Worm (Caenorhabditis elegans) whole organism, mixed stage, embryonic: ENCODE results near the gene B0252.5.

Experiments
- M03D4.4 ChIP-seq: sonication (generic microtip); optimal IDR thresholded peaks from 2 replicates; lab custom pipeline; 2017; ENCODE audit warnings: mild to moderate bottlenecking, missing genetic modification characterization, missing compliant biosample characterization
- bed-3 ChIP-seq: fragments of 200-800 bp; sonication (Bioruptor generic); optimal IDR thresholded peaks from 3 replicates; lab custom pipeline; 2018; ENCODE audit warnings: mild to moderate bottlenecking, missing genetic modification characterization, moderate library complexity, missing compliant biosample characterization
- blmp-1 ChIP-seq: fragments of 150-350 bp; optimal IDR thresholded peaks from 2 replicates; lab custom pipeline; 2014; ENCODE audit warnings: missing biosample characterization, missing genetic modification characterization
- ceh-39 ChIP-seq: fragments of 150-350 bp; optimal IDR thresholded peaks from 2 replicates; lab custom pipeline; 2014; ENCODE audit warnings: missing biosample characterization, missing genetic modification characterization
- ceh-83 ChIP-seq: fragments of 200-800 bp; sonication (Bioruptor generic); optimal IDR thresholded peaks from 2 replicates; lab custom pipeline; 2018; ENCODE audit warnings: mild to moderate bottlenecking, missing genetic modification characterization, missing compliant biosample characterization
- ces-1 ChIP-seq: fragments of 150-350 bp; optimal IDR thresholded peaks from 2 replicates; lab custom pipeline; 2014; ENCODE audit warnings: missing biosample characterization, missing genetic modification reagents, missing genetic modification characterization
- cnd-1 ChIP-seq: fragments of 200-800 bp; sonication (Bioruptor generic); optimal IDR thresholded peaks from 2 replicates; lab custom pipeline; 2018; ENCODE audit warnings: mild to moderate bottlenecking, missing genetic modification characterization, missing compliant biosample characterization
- drap-1 ChIP-seq: fragments of 200-800 bp; sonication (Bioruptor generic); optimal IDR thresholded peaks from 3 replicates; lab custom pipeline; 2018; ENCODE audit warnings: mild to moderate bottlenecking, missing genetic modification characterization, missing compliant biosample characterization
- elt-3 ChIP-seq: fragments of 150-350 bp; optimal IDR thresholded peaks from 2 replicates; lab custom pipeline; 2014; ENCODE audit warnings: missing biosample characterization, missing genetic modification characterization
- flh-1 ChIP-seq: fragments of 200-800 bp; sonication (Bioruptor generic); optimal IDR thresholded peaks from 2 replicates; lab custom pipeline; 2018; ENCODE audit warnings: mild to moderate bottlenecking, missing genetic modification characterization, moderate library complexity, missing compliant biosample characterization
- ham-2 ChIP-seq: fragments of 200-800 bp; sonication (Bioruptor generic); optimal IDR thresholded peaks from 2 replicates; lab custom pipeline; 2018; ENCODE audit warnings: mild to moderate bottlenecking, missing genetic modification characterization, missing compliant biosample characterization
- hlh-1 ChIP-seq: fragments of 150-350 bp; optimal IDR thresholded peaks from 2 replicates; lab custom pipeline; 2014; ENCODE audit warnings: missing biosample characterization, missing genetic modification reagents, missing genetic modification characterization
- lin-13 ChIP-seq: fragments of 150-350 bp; optimal IDR thresholded peaks from 2 replicates; lab custom pipeline; 2014; ENCODE audit warnings: missing biosample characterization, missing genetic modification characterization
- lin-32 ChIP-seq: fragments of 200-800 bp; sonication (Bioruptor generic); optimal IDR thresholded peaks from 2 replicates; lab custom pipeline; 2018; ENCODE audit warnings: mild to moderate bottlenecking, missing genetic modification characterization, missing compliant biosample characterization
- lsy-2 ChIP-seq: fragments of 150-350 bp; optimal IDR thresholded peaks from 2 replicates; lab custom pipeline; 2014; ENCODE audit warnings: missing biosample characterization, missing genetic modification characterization
- mab-5 ChIP-seq: fragments of 150-350 bp; optimal IDR thresholded peaks from 2 replicates; lab custom pipeline; 2014; ENCODE audit warnings: missing biosample characterization, missing genetic modification characterization
- mep-1 ChIP-seq: fragments of 150-350 bp; optimal IDR thresholded peaks from 2 replicates; lab custom pipeline; 2017; ENCODE audit warnings: missing biosample characterization, missing genetic modification reagents, missing genetic modification characterization, inconsistent platforms
- mls-2 ChIP-seq: sonication (generic microtip); optimal IDR thresholded peaks from 2 replicates; lab custom pipeline; 2016; ENCODE audit warnings: mild to moderate bottlenecking, missing genetic modification characterization, moderate library complexity, missing compliant biosample characterization
- nhr-12 ChIP-seq: fragments of 150-350 bp; optimal IDR thresholded peaks from 2 replicates; lab custom pipeline; 2014; ENCODE audit warnings: missing biosample characterization, missing genetic modification characterization
- nhr-2 ChIP-seq: fragments of 150-350 bp; optimal IDR thresholded peaks from 2 replicates; lab custom pipeline; 2014; ENCODE audit warnings: missing biosample characterization, missing genetic modification characterization
- nhr-237 ChIP-seq: fragments of 150-350 bp; optimal IDR thresholded peaks from 2 replicates; lab custom pipeline; 2014; ENCODE audit warnings: missing biosample characterization, missing genetic modification characterization
- nhr-28 ChIP-seq: fragments of 150-350 bp; optimal IDR thresholded peaks from 2 replicates; lab custom pipeline; 2014; ENCODE audit warnings: missing biosample characterization, missing genetic modification characterization
- pha-4 ChIP-seq: fragments of 150-350 bp; optimal IDR thresholded peaks from 2 replicates; lab custom pipeline; 2018; ENCODE audit warnings: missing biosample characterization, missing genetic modification reagents, missing genetic modification characterization
- sem-2 ChIP-seq: fragments of 200-800 bp; sonication (Bioruptor generic); optimal IDR thresholded peaks from 2 replicates; lab custom pipeline; 2018; ENCODE audit warnings: mild to moderate bottlenecking, missing genetic modification characterization, missing compliant biosample characterization
- snpc-4 ChIP-seq: fragments of 150-350 bp; optimal IDR thresholded peaks from 2 replicates; lab custom pipeline; 2014; ENCODE audit warnings: missing biosample characterization, missing genetic modification characterization
- sptf-1 ChIP-seq: sonication (generic microtip); optimal IDR thresholded peaks from 2 replicates; lab custom pipeline; 2017; ENCODE audit warnings: mild to moderate bottlenecking, missing genetic modification characterization, moderate library complexity, missing compliant biosample characterization
- tbx-8 ChIP-seq: fragments of 200-800 bp; sonication (Bioruptor generic); optimal IDR thresholded peaks from 2 replicates; lab custom pipeline; 2018; ENCODE audit warnings: mild to moderate bottlenecking, missing genetic modification characterization, moderate library complexity, missing compliant biosample characterization
- unc-120 ChIP-seq: sonication (generic microtip); optimal IDR thresholded peaks from 2 replicates; lab custom pipeline; 2017; ENCODE audit warnings: missing genetic modification characterization, missing compliant biosample characterization; ENCODE audit not compliant: poor library complexity, severe bottlenecking
- unc-62 ChIP-seq: fragments of 150-350 bp; optimal IDR thresholded peaks from 2 replicates; lab custom pipeline; 2014; ENCODE audit warnings: missing biosample characterization, missing genetic modification reagents, missing genetic modification characterization
- ztf-11 ChIP-seq: fragments of 150-350 bp; optimal IDR thresholded peaks from 2 replicates; lab custom pipeline; 2014; ENCODE audit warnings: missing biosample characterization, missing genetic modification characterization

The B0252.5 gene

DNA sequence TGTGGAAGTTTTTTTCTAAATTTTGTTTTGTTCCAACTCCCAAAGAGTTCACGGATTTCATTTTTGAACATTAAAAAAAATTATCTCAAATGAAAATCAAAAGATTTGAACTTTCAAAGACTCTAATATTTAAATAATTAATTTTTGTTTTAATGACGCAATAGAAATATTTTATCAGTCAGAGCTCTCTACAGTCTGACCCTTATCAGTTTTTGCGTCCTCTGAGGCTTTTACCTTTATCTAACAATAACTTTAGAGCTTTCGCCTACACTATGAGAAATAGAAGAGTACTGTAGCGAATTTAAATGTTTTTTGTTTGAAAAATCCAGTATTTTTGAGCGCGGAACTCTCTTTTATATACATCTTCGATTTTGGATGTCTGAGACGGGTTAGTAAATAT lies at the start of gene B0252.5:
B0252.5 (minus strand) TSS at position 17 of the 400 bp plus-strand sequence.
- no peak for TF ChIP-seq blmp-1 (tag; lab: Kevin White, UChicago)
- no peak for TF ChIP-seq ces-1 (GFP tag; lab: Kevin White, UChicago)
- no peak for TF ChIP-seq snpc-4 (tag; lab: Kevin White, UChicago)
- no peak for TF ChIP-seq ceh-39 (tag; lab: Kevin White, UChicago)
- TF ChIP-seq M03D4.4 (tag; lab: Kevin White, UChicago): no peak
- TF ChIP-seq bed-3 (GFP tag; lab: Kevin White, UChicago): no peak
- TF ChIP-seq unc-62: no peak
- TF ChIP-seq mep-1 (tag; lab: Kevin White, UChicago): no peak
- TF ChIP-seq mab-5 (tag; lab: Kevin White, UChicago): no peak
- no peak for TF ChIP-seq mls-2 (tag; lab: Kevin White, UChicago)
- no peak for TF ChIP-seq nhr-237
- TF ChIP-seq nhr-28 (tag; lab: Kevin White, UChicago): no peak
- TF ChIP-seq nhr-2 (tag; lab: Kevin White, UChicago): no peak
- TF ChIP-seq hlh-1 (tag; lab: Kevin White, UChicago): no peak
- no peak for TF ChIP-seq ztf-11 (tag; lab: Kevin White, UChicago)
- no peak for TF ChIP-seq lin-32 (GFP tag; lab: Kevin White, UChicago)

- TF ChIP-seq mep-1 (tag; lab: Kevin White, UChicago): peak; percentile 6
- peak; percentile 82 for TF ChIP-seq cnd-1 (tag; lab: Kevin White, UChicago)
- no peak for TF ChIP-seq elt-3 (tag; lab: Kevin White, UChicago)
- TF ChIP-seq ceh-83 (GFP tag; lab: Kevin White, UChicago): peak; percentile 80
- TF ChIP-seq hlh-1 (tag; lab: Kevin White, UChicago): peak; percentile 46
- TF ChIP-seq unc-120 (tag; lab: Kevin White, UChicago): peak; percentile 53
- TF ChIP-seq tbx-8 (GFP tag; lab: Kevin White, UChicago): peak; percentile 43
- peak; percentile 5 for TF ChIP-seq unc-62
- no peak for TF ChIP-seq nhr-12 (tag; lab: Kevin White, UChicago)
- peak; percentile 69 for TF ChIP-seq ceh-39 (tag; lab: Kevin White, UChicago)
- no peak for TF ChIP-seq snpc-4 (tag; lab: Kevin White, UChicago)
- peak; percentile 65 for TF ChIP-seq M03D4.4 (tag; lab: Kevin White, UChicago)
- TF ChIP-seq mls-2 (tag; lab: Kevin White, UChicago): peak; percentile 31
- TF ChIP-seq pha-4: peak; percentile 39
- peak; percentile 63 for TF ChIP-seq drap-1
- peak; percentile 66 for TF ChIP-seq ham-2
- TF ChIP-seq lin-13 (tag; lab: Kevin White, UChicago): peak; percentile 72
- no peak for TF ChIP-seq nhr-28 (tag; lab: Kevin White, UChicago)
- peak; percentile 27 for TF ChIP-seq flh-1 (GFP tag; lab: Kevin White, UChicago)
- TF ChIP-seq ces-1 (GFP tag; lab: Kevin White, UChicago): peak; percentile 2
- peak; percentile 22 for TF ChIP-seq lsy-2 (tag; lab: Kevin White, UChicago)
- peak; percentile 42 for TF ChIP-seq lin-32 (GFP tag; lab: Kevin White, UChicago)
- TF ChIP-seq nhr-237: no peak
- TF ChIP-seq sptf-1 (tag; lab: Kevin White, UChicago): peak; percentile 65
- no peak for TF ChIP-seq ztf-11 (tag; lab: Kevin White, UChicago)
- peak; percentile 55 for TF ChIP-seq sem-2 (GFP tag; lab: Kevin White, UChicago)
These were observed 49.6 kb upstream of the B0252.5 start for ce11 chrII:6968191-6968675.

ce11 chrII:6967618-6968017 lies 48.9 kb upstream of the B0252.5 start, which contains the start of gene eif-2Bgamma:
Gene eif-2Bgamma (minus strand): TSS chrII:6967648.
- no peak for TF ChIP-seq lin-13 (tag; lab: Kevin White, UChicago)
- TF ChIP-seq ztf-11 (tag; lab: Kevin White, UChicago): no peak
- no peak for TF ChIP-seq hlh-1 (tag; lab: Kevin White, UChicago)
- no peak for TF ChIP-seq tbx-8 (GFP tag; lab: Kevin White, UChicago)
- TF ChIP-seq ces-1 (GFP tag; lab: Kevin White, UChicago): peak; percentile 42
- TF ChIP-seq lsy-2 (tag; lab: Kevin White, UChicago): peak; percentile 60
- TF ChIP-seq mep-1 (tag; lab: Kevin White, UChicago): no peak
- TF ChIP-seq ceh-39 (tag; lab: Kevin White, UChicago): peak; percentile 1

DNA sequence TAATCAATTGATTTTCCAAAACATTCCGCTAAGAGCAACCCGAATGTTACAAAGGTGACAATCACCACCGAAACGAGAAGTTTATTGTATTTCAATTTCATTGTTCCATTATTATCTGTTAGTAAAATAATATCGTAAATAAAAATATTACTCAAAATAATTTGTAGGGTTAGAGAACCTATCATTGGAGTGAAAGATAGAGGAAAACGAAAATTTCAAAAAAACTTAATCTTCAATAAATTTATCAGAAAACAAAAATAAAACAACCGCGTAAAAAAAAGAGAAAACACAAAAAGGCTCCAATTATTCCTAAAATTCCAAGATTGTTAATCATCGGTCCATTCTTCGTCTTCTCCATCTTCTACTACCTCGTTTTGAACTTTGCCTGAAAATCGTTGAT lies 46.9 kb upstream of the B0252.5 start, which contains the start of gene tra-2:
tra-2 (minus strand) TSS at position 101 of the 400 bp plus-strand sequence.
- TF ChIP-seq cnd-1 (tag; lab: Kevin White, UChicago) (no peak), ham-2 (no peak)
- TF ChIP-seq, all 35 proteins: peak for 0
